Fruit fly (Drosophila melanogaster) whole organism, adult: ENCODE measurements around the gene CG13603.

Experiments used
- CG11617 ChIP-seq: fragments of 200-800 bp; sonication (Bioruptor generic); optimal IDR thresholded peaks from 2 replicates; lab custom pipeline; 2017; ENCODE audit warnings: mild to moderate bottlenecking, missing biosample characterization, missing genetic modification reagents, missing genetic modification characterization
- CG12768 ChIP-seq: fragments of 200-800 bp; sonication (Bioruptor generic); optimal IDR thresholded peaks from 2 replicates; lab custom pipeline; 2017; ENCODE audit warnings: missing biosample characterization, missing genetic modification characterization, mild to moderate bottlenecking, moderate library complexity, missing genetic modification reagents
- CG14711 ChIP-seq: fragments of 200-800 bp; sonication (Bioruptor generic); optimal IDR thresholded peaks from 2 replicates; lab custom pipeline; 2018; ENCODE audit warnings: missing biosample characterization, mild to moderate bottlenecking, missing genetic modification characterization, moderate library complexity
- CG1620 ChIP-seq: fragments of 200-800 bp; sonication (Bioruptor generic); optimal IDR thresholded peaks from 2 replicates; lab custom pipeline; 2016; ENCODE audit warnings: missing biosample characterization, missing genetic modification characterization
- CG33017 ChIP-seq: fragments of 200-800 bp; sonication (Bioruptor generic); optimal IDR thresholded peaks from 2 replicates; lab custom pipeline; 2018; ENCODE audit warnings: missing biosample characterization, mild to moderate bottlenecking, missing genetic modification characterization, moderate library complexity
- CG5204 ChIP-seq: fragments of 200-800 bp; sonication (Bioruptor generic); optimal IDR thresholded peaks from 2 replicates; lab custom pipeline; 2016; ENCODE audit warnings: missing biosample characterization, missing genetic modification characterization
- CG7045 ChIP-seq: fragments of 200-800 bp; sonication (Bioruptor generic); optimal IDR thresholded peaks from 2 replicates; lab custom pipeline; 2017; ENCODE audit warnings: missing biosample characterization, mild to moderate bottlenecking, missing genetic modification characterization
- CG7101 ChIP-seq: fragments of 200-800 bp; sonication (Bioruptor generic); optimal IDR thresholded peaks from 2 replicates; lab custom pipeline; 2018; ENCODE audit warnings: missing biosample characterization, mild to moderate bottlenecking, missing genetic modification characterization, moderate library complexity
- Clk ChIP-seq: fragments of 200-800 bp; sonication (Bioruptor generic); optimal IDR thresholded peaks from 2 replicates; lab custom pipeline; 2017; ENCODE audit warnings: missing biosample characterization, missing genetic modification characterization
- Crg-1 ChIP-seq: fragments of 200-800 bp; sonication (Bioruptor generic); optimal IDR thresholded peaks from 2 replicates; lab custom pipeline; 2016; ENCODE audit warnings: missing biosample characterization, missing genetic modification characterization
- Hr96 ChIP-seq: fragments of 200-800 bp; sonication (Bioruptor generic); optimal IDR thresholded peaks from 2 replicates; lab custom pipeline; 2016; ENCODE audit warnings: missing biosample characterization, missing genetic modification characterization
- Mnt ChIP-seq: fragments of 200-800 bp; sonication (Bioruptor generic); optimal IDR thresholded peaks from 2 replicates; lab custom pipeline; 2016; ENCODE audit warnings: missing biosample characterization, mild to moderate bottlenecking, missing genetic modification characterization
- bab1 ChIP-seq: fragments of 200-800 bp; sonication (Bioruptor generic); optimal IDR thresholded peaks from 3 replicates; lab custom pipeline; 2019; ENCODE audit warnings: missing biosample characterization, mild to moderate bottlenecking, missing genetic modification characterization, moderate library complexity
- cic ChIP-seq: fragments of 200-800 bp; sonication (Bioruptor generic); optimal IDR thresholded peaks from 2 replicates; lab custom pipeline; 2017; ENCODE audit warnings: missing biosample characterization, mild to moderate bottlenecking, missing genetic modification characterization, moderate library complexity
- cnc ChIP-seq, 2 experiments: fragments of >200 bp; optimal IDR thresholded peaks; 2 replicates each; lab custom pipeline; 2017
- kay ChIP-seq: fragments of 200-800 bp; sonication (Bioruptor generic); peaks from one replicate; lab custom pipeline; 2016; ENCODE audit warnings: missing biosample characterization, missing genetic modification characterization, borderline replicate concordance
- ovo ChIP-seq: fragments of 200-800 bp; sonication (Bioruptor generic); optimal IDR thresholded peaks from 2 replicates; lab custom pipeline; 2016; ENCODE audit warnings: missing biosample characterization, missing genetic modification characterization
- pad ChIP-seq: fragments of 200-800 bp; sonication (Bioruptor generic); optimal IDR thresholded peaks from 3 replicates; lab custom pipeline; 2017; ENCODE audit warnings: missing biosample characterization, missing genetic modification characterization, mild to moderate bottlenecking, moderate library complexity, missing genetic modification reagents
- tj ChIP-seq: fragments of 200-800 bp; sonication (Bioruptor generic); optimal IDR thresholded peaks from 3 replicates; lab custom pipeline; 2017; ENCODE audit warnings: missing biosample characterization, mild to moderate bottlenecking, missing genetic modification characterization, moderate library complexity
- toe ChIP-seq: fragments of 200-800 bp; sonication (Bioruptor generic); optimal IDR thresholded peaks from 2 replicates; lab custom pipeline; 2016; ENCODE audit warnings: missing biosample characterization, missing genetic modification characterization

Gene CG13603

dm6 chr3R:23962781-23963222, 23.6 kb downstream of the CG13603 start, which contains the start of gene CG31140:
TSS of gene CG31140 (plus strand) at chr3R:23963180.
- no peak for TF ChIP-seq kay (GFP tag; lab: Kevin White, UChicago)
- TF ChIP-seq pad (GFP tag; lab: Kevin White, UChicago): peak; percentile 71
- TF ChIP-seq toe (GFP tag; lab: Kevin White, UChicago): no peak
- no peak for TF ChIP-seq CG7101 (tag; lab: Kevin White, UChicago)
- TF ChIP-seq cic (GFP tag; lab: Kevin White, UChicago): no peak
- no peak for TF ChIP-seq CG12768 (GFP tag; lab: Kevin White, UChicago)
- no peak for TF ChIP-seq Mnt
- peak; percentile 9 for TF ChIP-seq Hr96 (GFP tag; lab: Kevin White, UChicago)
- TF ChIP-seq CG11617 (GFP tag; lab: Kevin White, UChicago): no peak
- no peak for TF ChIP-seq bab1
- peak; percentile 20 for TF ChIP-seq CG7045
- TF ChIP-seq CG5204: no peak
- no peak for TF ChIP-seq ovo (GFP tag; lab: Kevin White, UChicago)
- no peak for TF ChIP-seq tj (GFP tag; lab: Kevin White, UChicago)
- no peak for TF ChIP-seq CG14711 (tag; lab: Kevin White, UChicago)

- TF ChIP-seq CG14711 (tag; lab: Kevin White, UChicago): no peak
Measured at dm6 chr3R:23960865-23961264, 25.5 kb downstream of the CG13603 start.

dm6 chr3R:23958091-23958838, 28.1 kb downstream of the CG13603 start, which contains the start of the genes GluProRS and AP-1sigma:
TSS of gene GluProRS (minus strand) at chr3R:23958391.
TSS of gene AP-1sigma (plus strand) at chr3R:23958651.
- TF ChIP-seq CG33017 (tag; lab: Kevin White, UChicago) (peak; percentile 73), kay (GFP tag; lab: Kevin White, UChicago) (no peak), CG12768 (GFP tag; lab: Kevin White, UChicago) (peak; percentile 82), CG7101 (tag; lab: Kevin White, UChicago) (peak; percentile 88), Hr96 (GFP tag; lab: Kevin White, UChicago) (peak; percentile 79), CG5204 (peak; percentile 91), toe (GFP tag; lab: Kevin White, UChicago) (peak; percentile 93), CG7045 (peak; percentile 83), Mnt (peak; percentile 88), CG11617 (GFP tag; lab: Kevin White, UChicago) (peak; percentile 83), cic (GFP tag; lab: Kevin White, UChicago) (peak; percentile 45), Crg-1 (GFP tag; lab: Kevin White, UChicago) (peak; percentile 84), CG1620 (GFP tag; lab: Kevin White, UChicago) (peak; percentile 91), CG14711 (tag; lab: Kevin White, UChicago) (peak; percentile 85), ovo (GFP tag; lab: Kevin White, UChicago) (peak; percentile 81), bab1 (peak; percentile 89), tj (GFP tag; lab: Kevin White, UChicago) (peak; percentile 63), Clk (GFP tag; lab: Kevin White, UChicago) (peak; percentile 83), pad (GFP tag; lab: Kevin White, UChicago) (peak; percentile 72), cnc (optimal IDR thresholded peaks at IDR 0.05; lab: Kevin White, UChicago) (no peak)

- no peak for TF ChIP-seq toe (GFP tag; lab: Kevin White, UChicago)
- no peak for TF ChIP-seq Hr96 (GFP tag; lab: Kevin White, UChicago)
- TF ChIP-seq CG7101 (tag; lab: Kevin White, UChicago): no peak
- no peak for TF ChIP-seq CG33017 (tag; lab: Kevin White, UChicago)
- TF ChIP-seq cnc (optimal IDR thresholded peaks at IDR 0.05; lab: Kevin White, UChicago): no peak
- TF ChIP-seq CG14711 (tag; lab: Kevin White, UChicago): no peak
- no peak for TF ChIP-seq CG11617 (GFP tag; lab: Kevin White, UChicago)
- TF ChIP-seq CG12768 (GFP tag; lab: Kevin White, UChicago): no peak
- no peak for TF ChIP-seq kay (GFP tag; lab: Kevin White, UChicago)
- no peak for TF ChIP-seq CG1620 (GFP tag; lab: Kevin White, UChicago)
- no peak for TF ChIP-seq pad (GFP tag; lab: Kevin White, UChicago)
- no peak for TF ChIP-seq Mnt
- TF ChIP-seq CG7045: no peak
- no peak for TF ChIP-seq Clk (GFP tag; lab: Kevin White, UChicago)
- no peak for TF ChIP-seq tj (GFP tag; lab: Kevin White, UChicago)
- TF ChIP-seq bab1: no peak
- no peak for TF ChIP-seq ovo (GFP tag; lab: Kevin White, UChicago)
- no peak for TF ChIP-seq Crg-1 (GFP tag; lab: Kevin White, UChicago)
- no peak for TF ChIP-seq CG5204
Measured at dm6 chr3R:23955380-23955779, 31.0 kb downstream of the CG13603 start.

- TF ChIP-seq CG33017 (tag; lab: Kevin White, UChicago) (no peak), tj (GFP tag; lab: Kevin White, UChicago) (peak; percentile 68), toe (GFP tag; lab: Kevin White, UChicago) (no peak)
Measured at dm6 chr3R:23948466-23949413, 37.6 kb downstream of the CG13603 start.
